Fruit fly (Drosophila melanogaster): ENCODE results near the gene CG7214.

Gene CG7214

dm6 chr2L:7790081-7790447 lies 45.4 kb upstream of the CG7214 start (continued):
- TF ChIP-seq disco-r (GFP tag; optimal IDR thresholded peaks at IDR 0.05), result no peak
- no peak for TF ChIP-seq CG1647 (GFP tag; optimal IDR thresholded peaks at IDR 0.05)
- no peak for TF ChIP-seq H2.0 (GFP tag; IDR thresholded peaks at IDR 0.05)
- TF ChIP-seq btn (GFP tag; optimal IDR thresholded peaks at IDR 0.05), result no peak
- no peak for TF ChIP-seq vvl (GFP tag; IDR thresholded peaks at IDR 0.05)
- TF ChIP-seq CG15073 (GFP tag; optimal IDR thresholded peaks at IDR 0.05), result no peak
- peak in 1 of 2 experiments; percentile 87 for TF ChIP-seq Pdp1 (GFP tag; optimal IDR thresholded peaks at IDR 0.05)
- TF ChIP-seq CG7987 (GFP tag; optimal IDR thresholded peaks at IDR 0.05), result no peak
- TF ChIP-seq Hr51 (GFP tag; optimal IDR thresholded peaks at IDR 0.05), result no peak
- no peak for TF ChIP-seq jing (GFP tag; optimal IDR thresholded peaks at IDR 0.05)
- TF ChIP-seq Mad (GFP tag; optimal IDR thresholded peaks at IDR 0.05), result no peak
- no peak for TF ChIP-seq Dad (GFP tag; optimal IDR thresholded peaks at IDR 0.05)
- TF ChIP-seq CG15514 (GFP tag; optimal IDR thresholded peaks at IDR 0.05), result no peak
- peak; percentile 19 for TF ChIP-seq sd (tag; optimal IDR thresholded peaks at IDR 0.05)
- no peak for TF ChIP-seq CG15011 (GFP tag; optimal IDR thresholded peaks at IDR 0.05)
- no peak for TF ChIP-seq Side (GFP tag; optimal IDR thresholded peaks at IDR 0.05)
- no peak for TF ChIP-seq CG13624 (GFP tag; optimal IDR thresholded peaks at IDR 0.05)
- TF ChIP-seq HHEX (GFP tag; optimal IDR thresholded peaks at IDR 0.05), result no peak
- TF ChIP-seq cato (GFP tag; optimal IDR thresholded peaks at IDR 0.05; ENCODE audit: borderline replicate concordance), result no peak
- no peak for TF ChIP-seq aop (GFP tag; IDR thresholded peaks at IDR 0.05)
- TF ChIP-seq CG12104 (GFP tag; optimal IDR thresholded peaks at IDR 0.05), result no peak
- TF ChIP-seq CG17568 (GFP tag; optimal IDR thresholded peaks at IDR 0.05), result no peak
- no peak for TF ChIP-seq al (GFP tag; IDR thresholded peaks at IDR 0.05)

- no peak for TF ChIP-seq CG5245 (GFP tag; optimal IDR thresholded peaks at IDR 0.05)
- no peak for TF ChIP-seq CG2875 (GFP tag; optimal IDR thresholded peaks at IDR 0.05)
- TF ChIP-seq usp (GFP tag; optimal IDR thresholded peaks at IDR 0.05), result no peak
- TF ChIP-seq CG31224 (GFP tag; IDR thresholded peaks at IDR 0.05), result no peak
- no peak for TF ChIP-seq Atf6 (GFP tag; IDR thresholded peaks at IDR 0.05)
- peak; percentile 31 for TF ChIP-seq exex (tag; optimal IDR thresholded peaks at IDR 0.05)
- TF ChIP-seq NFAT (GFP tag; IDR thresholded peaks at IDR 0.05), result no peak
- no peak for TF ChIP-seq mld (GFP tag; IDR thresholded peaks at IDR 0.05; ENCODE audit: partially characterized antibody)
- no peak for TF ChIP-seq sc (optimal IDR thresholded peaks at IDR 0.05)
- no peak for TF ChIP-seq sc (GFP tag; optimal IDR thresholded peaks at IDR 0.05)
- TF ChIP-seq lab (GFP tag; optimal IDR thresholded peaks at IDR 0.05), result no peak
- TF ChIP-seq CG2678 (tag; optimal IDR thresholded peaks at IDR 0.05), result no peak
- no peak for TF ChIP-seq onecut (GFP tag; IDR thresholded peaks at IDR 0.05)
- TF ChIP-seq CG17359 (tag; optimal IDR thresholded peaks at IDR 0.05), result no peak
- no peak for TF ChIP-seq ftz-f1 (GFP tag; optimal IDR thresholded peaks at IDR 0.05)
- peak; percentile 82 for TF ChIP-seq mirr (GFP tag; optimal IDR thresholded peaks at IDR 0.05)
- TF ChIP-seq jumu (GFP tag; optimal IDR thresholded peaks at IDR 0.05), result no peak
- peak; percentile 6 for TF ChIP-seq CG5180 (GFP tag; optimal IDR thresholded peaks at IDR 0.05)
- no peak for TF ChIP-seq jigr1 (GFP tag; IDR thresholded peaks at IDR 0.05)
- no peak for TF ChIP-seq CG1024 (GFP tag; IDR thresholded peaks at IDR 0.05)
- TF ChIP-seq CG17385 (GFP tag; optimal IDR thresholded peaks at IDR 0.05), result no peak
- TF ChIP-seq Hmx (GFP tag; optimal IDR thresholded peaks at IDR 0.05), result no peak
- no peak for TF ChIP-seq Atf-2 (GFP tag; optimal IDR thresholded peaks at IDR 0.05)
- no peak for TF ChIP-seq mam (GFP tag; optimal IDR thresholded peaks at IDR 0.05)
- peak; percentile 66 for TF ChIP-seq sug (tag; optimal IDR thresholded peaks at IDR 0.05)
- TF ChIP-seq Tbp (GFP tag; optimal IDR thresholded peaks at IDR 0.05), result no peak
- no peak for TF ChIP-seq CG12219 (GFP tag; optimal IDR thresholded peaks at IDR 0.05)
- TF ChIP-seq ewg (GFP tag; optimal IDR thresholded peaks at IDR 0.05), result no peak
- no peak for TF ChIP-seq CG32767 (GFP tag; IDR thresholded peaks at IDR 0.05)
- no peak for TF ChIP-seq CG18619 (GFP tag; optimal IDR thresholded peaks at IDR 0.05)
Measured at dm6 chr2L:7788952-7789466, 44.4 kb upstream of the CG7214 start.

Data from whole organism, embryonic.